Fruit fly (Drosophila melanogaster): Measurements from ENCODE around the gene CG7483.

dm6 chr3R:8269740-8270139 is 43.3 kb upstream of the CG7483 start, which contains the start of gene CG9630:
- TF ChIP-seq insv (optimal IDR thresholded peaks at IDR 0.05) (no peak), h (optimal IDR thresholded peaks at IDR 0.05) (no peak)

Data from Kc167 (cell line).